Fruit fly (Drosophila melanogaster) whole organism, embryonic: ENCODE measurements around the gene alpha-PheRS.

Experiments
- CG10147 ChIP-seq: fragments of 200-800 bp; sonication (Bioruptor generic); optimal IDR thresholded peaks from 2 replicates; lab custom pipeline; 2019; ENCODE audit warnings: missing biosample characterization, mild to moderate bottlenecking, missing genetic modification characterization, moderate library complexity
- CG10462 ChIP-seq: fragments of 200-800 bp; sonication (Bioruptor generic); optimal IDR thresholded peaks from 2 replicates; lab custom pipeline; 2016; ENCODE audit warnings: missing biosample characterization, missing genetic modification characterization
- CG10543 ChIP-seq: fragments of 200-800 bp; sonication (Bioruptor generic); optimal IDR thresholded peaks from 3 replicates; lab custom pipeline; 2017; ENCODE audit warnings: missing biosample characterization, mild to moderate bottlenecking, missing genetic modification characterization, moderate library complexity
- CG11456 ChIP-seq: fragments of 200-800 bp; sonication (Bioruptor generic); IDR thresholded peaks from 3 replicates; pipeline ENCODE4 v1.3.6; 2022; ENCODE audit warnings: missing biosample characterization, missing genetic modification characterization
- CG1233 ChIP-seq: fragments of 200-800 bp; sonication (Bioruptor generic); optimal IDR thresholded peaks from 4 replicates; lab custom pipeline; 2018; ENCODE audit warnings: missing biosample characterization, mild to moderate bottlenecking, missing genetic modification characterization
- CG12744 ChIP-seq: fragments of 200-800 bp; sonication (Bioruptor generic); optimal IDR thresholded peaks from 2 replicates; lab custom pipeline; 2016; ENCODE audit warnings: missing biosample characterization, missing genetic modification characterization
- CG12769 ChIP-seq: fragments of 200-800 bp; sonication (Bioruptor generic); optimal IDR thresholded peaks from 2 replicates; lab custom pipeline; 2019; ENCODE audit warnings: missing biosample characterization, mild to moderate bottlenecking, missing genetic modification characterization, moderate library complexity
- CG13624 ChIP-seq: fragments of 200-800 bp; sonication (Bioruptor generic); optimal IDR thresholded peaks from 2 replicates; lab custom pipeline; 2016; ENCODE audit warnings: missing biosample characterization, missing genetic modification characterization
- CG13894 ChIP-seq: fragments of 200-800 bp; sonication (Bioruptor generic); optimal IDR thresholded peaks from 3 replicates; lab custom pipeline; 2018; ENCODE audit warnings: missing biosample characterization, mild to moderate bottlenecking, missing genetic modification characterization, moderate library complexity
- CG14710 ChIP-seq: fragments of 200-800 bp; sonication (Bioruptor generic); optimal IDR thresholded peaks from 3 replicates; lab custom pipeline; 2019; ENCODE audit warnings: missing biosample characterization, mild to moderate bottlenecking, missing genetic modification characterization, moderate library complexity
- CG17359 ChIP-seq: fragments of 200-800 bp; sonication (Bioruptor generic); optimal IDR thresholded peaks from 3 replicates; lab custom pipeline; 2018; ENCODE audit warnings: missing biosample characterization, mild to moderate bottlenecking, missing genetic modification characterization, moderate library complexity
- CG18011 ChIP-seq: fragments of 200-800 bp; sonication (Bioruptor generic); optimal IDR thresholded peaks from 2 replicates; lab custom pipeline; 2017; ENCODE audit warnings: missing biosample characterization, missing genetic modification characterization, mild to moderate bottlenecking, moderate library complexity, missing genotype
- CG30403 ChIP-seq: fragments of 200-800 bp; sonication (Bioruptor generic); optimal IDR thresholded peaks from 3 replicates; lab custom pipeline; 2016; ENCODE audit warnings: missing biosample characterization, missing genetic modification characterization
- CG32532 ChIP-seq: fragments of 200-800 bp; sonication (Bioruptor generic); IDR thresholded peaks from 2 replicates; pipeline ENCODE4 v1.3.6; 2022; ENCODE audit warnings: missing biosample characterization, missing genetic modification characterization
- CG3838 ChIP-seq: fragments of 200-800 bp; sonication (Bioruptor generic); optimal IDR thresholded peaks from 3 replicates; lab custom pipeline; 2016; ENCODE audit warnings: missing biosample characterization, missing genetic modification characterization
- CG4328 ChIP-seq: fragments of 200-800 bp; sonication (Bioruptor generic); optimal IDR thresholded peaks from 3 replicates; lab custom pipeline; 2017; ENCODE audit warnings: missing biosample characterization, missing genetic modification reagents, missing genetic modification characterization
- CG7745 ChIP-seq: fragments of 200-800 bp; sonication (Bioruptor generic); optimal IDR thresholded peaks from 2 replicates; lab custom pipeline; 2018; ENCODE audit warnings: missing biosample characterization, mild to moderate bottlenecking, missing genetic modification characterization, moderate library complexity
- CrebB ChIP-seq: fragments of 200-800 bp; sonication (Bioruptor generic); optimal IDR thresholded peaks from 3 replicates; lab custom pipeline; 2018; ENCODE audit warnings: missing biosample characterization, mild to moderate bottlenecking, missing genetic modification characterization
- Dip3 ChIP-seq: fragments of 200-800 bp; sonication (Bioruptor generic); optimal IDR thresholded peaks from 3 replicates; lab custom pipeline; 2016; ENCODE audit warnings: missing biosample characterization, missing genetic modification characterization
- E2f2 ChIP-seq: fragments of 200-800 bp; sonication (Bioruptor generic); IDR thresholded peaks from 2 replicates; pipeline ENCODE4 v1.3.6; 2022; ENCODE audit warnings: missing biosample characterization, missing genetic modification characterization
- ERR ChIP-seq: fragments of 200-800 bp; sonication (Bioruptor generic); optimal IDR thresholded peaks from 2 replicates; lab custom pipeline; 2016; ENCODE audit warnings: missing biosample characterization, missing genetic modification characterization
- Ets65A ChIP-seq: fragments of 200-800 bp; sonication (Bioruptor generic); peaks from one replicate; lab custom pipeline; 2016; ENCODE audit warnings: missing biosample characterization, missing genetic modification characterization
- Ets97D ChIP-seq: fragments of 200-800 bp; sonication (Bioruptor generic); optimal IDR thresholded peaks from 3 replicates; lab custom pipeline; 2016; ENCODE audit warnings: missing biosample characterization, missing genetic modification characterization
- HmgD ChIP-seq: fragments of 200-800 bp; sonication (Bioruptor generic); optimal IDR thresholded peaks from 3 replicates; lab custom pipeline; 2016; ENCODE audit warnings: missing biosample characterization, missing genetic modification characterization
- Hmr ChIP-seq: fragments of 200-800 bp; sonication (Bioruptor generic); optimal IDR thresholded peaks from 3 replicates; lab custom pipeline; 2017; ENCODE audit warnings: mild to moderate bottlenecking, missing biosample characterization, missing genetic modification reagents, missing genetic modification characterization
- Scr ChIP-seq: fragments of 200-800 bp; sonication (Bioruptor generic); IDR thresholded peaks from 2 replicates; pipeline ENCODE4 v1.3.6; 2022; ENCODE audit warnings: missing biosample characterization, missing genetic modification characterization; ENCODE audit not compliant: partially characterized antibody
- ase ChIP-seq: fragments of 200-800 bp; sonication (Bioruptor generic); IDR thresholded peaks from 3 replicates; pipeline ENCODE4 v1.3.6; 2022; ENCODE audit warnings: missing biosample characterization, missing genetic modification characterization
- ato ChIP-seq: fragments of 200-800 bp; sonication (Bioruptor generic); IDR thresholded peaks from 2 replicates; pipeline ENCODE4 v1.3.6; 2022; ENCODE audit warnings: missing biosample characterization, missing genetic modification characterization; ENCODE audit not compliant: partially characterized antibody
- chn ChIP-seq: fragments of 200-800 bp; sonication (Bioruptor generic); optimal IDR thresholded peaks from 2 replicates; lab custom pipeline; 2016; ENCODE audit warnings: missing biosample characterization, missing genetic modification characterization
- croc ChIP-seq: fragments of 200-800 bp; sonication (Bioruptor generic); conservative IDR thresholded peaks from 3 replicates; pipeline ENCODE4 v1.3.6; 2022; ENCODE audit warnings: missing biosample characterization, missing genetic modification characterization
- dan ChIP-seq: fragments of 200-800 bp; sonication (Bioruptor generic); IDR thresholded peaks from 2 replicates; pipeline ENCODE4 v1.3.6; 2022; ENCODE audit warnings: missing biosample characterization, missing genetic modification characterization
- fu2 ChIP-seq: fragments of 200-800 bp; sonication (Bioruptor generic); optimal IDR thresholded peaks from 2 replicates; lab custom pipeline; 2016; ENCODE audit warnings: missing biosample characterization, missing genetic modification characterization
- gsb-n ChIP-seq: fragments of 200-800 bp; sonication (Bioruptor generic); optimal IDR thresholded peaks from 3 replicates; lab custom pipeline; 2018; ENCODE audit warnings: missing biosample characterization, mild to moderate bottlenecking, missing genetic modification characterization
- hb ChIP-seq: fragments of 200-800 bp; sonication (Bioruptor generic); IDR thresholded peaks from 3 replicates; pipeline ENCODE4 v1.3.6; 2022; ENCODE audit warnings: missing biosample characterization, missing genetic modification characterization; ENCODE audit not compliant: partially characterized antibody
- hkb ChIP-seq, 2 experiments: fragments of 200-800 bp in 1 of 2; fragments of >200 bp in 1 of 2; sonication (Bioruptor generic) in 1 of 2; IDR thresholded peaks in 1 of 2; optimal IDR thresholded peaks in 1 of 2; 2 replicates each; pipeline versions ENCODE4 v1.3.6 to Lab custom; 2017 to 2022; ENCODE audit warnings: missing biosample characterization in 1 of 2, missing genetic modification characterization in 1 of 2
- jing ChIP-seq: fragments of 200-800 bp; sonication (Bioruptor generic); optimal IDR thresholded peaks from 2 replicates; lab custom pipeline; 2018; ENCODE audit warnings: missing biosample characterization, mild to moderate bottlenecking, missing genetic modification characterization
- phol ChIP-seq: fragments of 200-800 bp; sonication (Bioruptor generic); optimal IDR thresholded peaks from 3 replicates; lab custom pipeline; 2018; ENCODE audit warnings: missing biosample characterization, mild to moderate bottlenecking, missing genetic modification characterization, moderate library complexity
- pros ChIP-seq: fragments of 200-800 bp; sonication (Bioruptor generic); optimal IDR thresholded peaks from 3 replicates; lab custom pipeline; 2019; ENCODE audit warnings: missing biosample characterization, mild to moderate bottlenecking, missing genetic modification characterization, moderate library complexity
- sc ChIP-seq, 3 experiments: fragments of >200 bp in 2 of 3; fragments of 200-800 bp in 1 of 3; sonication (Bioruptor generic) in 1 of 3; optimal IDR thresholded peaks; 2 replicates in 2 of 3; 3 replicates in 1 of 3; lab custom pipeline; 2017; ENCODE audit warnings: mild to moderate bottlenecking in 1 of 3, missing biosample characterization in 1 of 3, missing genetic modification characterization in 1 of 3, missing genetic modification reagents in 1 of 3
- seq ChIP-seq: fragments of 200-800 bp; sonication (Bioruptor generic); IDR thresholded peaks from 2 replicates; pipeline ENCODE4 v1.3.6; 2022; ENCODE audit warnings: missing biosample characterization, missing genetic modification characterization
- sim ChIP-seq: fragments of 200-800 bp; sonication (Bioruptor generic); IDR thresholded peaks from 2 replicates; pipeline ENCODE4 v1.3.6; 2022; ENCODE audit warnings: missing biosample characterization, missing genetic modification characterization
- sqz ChIP-seq: fragments of 200-800 bp; sonication (Bioruptor generic); optimal IDR thresholded peaks from 3 replicates; lab custom pipeline; 2018; ENCODE audit warnings: missing biosample characterization, mild to moderate bottlenecking, missing genetic modification characterization
- ssp ChIP-seq: fragments of 200-800 bp; sonication (Bioruptor generic); IDR thresholded peaks from 2 replicates; pipeline ENCODE4 v1.3.6; 2022; ENCODE audit warnings: missing biosample characterization, missing genetic modification characterization
- stc ChIP-seq: fragments of 200-800 bp; sonication (Bioruptor generic); IDR thresholded peaks from 2 replicates; pipeline ENCODE4 v1.3.6; 2022; ENCODE audit warnings: missing biosample characterization, missing genetic modification characterization
- tap ChIP-seq: fragments of 200-800 bp; optimal IDR thresholded peaks from 3 replicates; lab custom pipeline; 2019; ENCODE audit warnings: missing biosample characterization, mild to moderate bottlenecking, missing genetic modification characterization, moderate library complexity
- tgo ChIP-seq: fragments of 200-800 bp; sonication (Bioruptor generic); IDR thresholded peaks from 3 replicates; pipeline ENCODE4 v1.3.6; 2022; ENCODE audit warnings: missing biosample characterization, missing genetic modification characterization
- trh ChIP-seq: fragments of 200-800 bp; sonication (Bioruptor generic); optimal IDR thresholded peaks from 2 replicates; lab custom pipeline; 2016; ENCODE audit warnings: missing biosample characterization, missing genetic modification characterization
- unc-4 ChIP-seq: fragments of 200-800 bp; sonication (Bioruptor generic); IDR thresholded peaks from 2 replicates; pipeline ENCODE4 v1.3.6; 2022; ENCODE audit warnings: missing biosample characterization, missing genetic modification characterization; ENCODE audit not compliant: partially characterized antibody
- wek ChIP-seq: fragments of 200-800 bp; sonication (Bioruptor generic); optimal IDR thresholded peaks from 3 replicates; lab custom pipeline; 2018; ENCODE audit warnings: missing biosample characterization, mild to moderate bottlenecking, missing genetic modification characterization, moderate library complexity
- wor ChIP-seq: fragments of 200-800 bp; sonication (Bioruptor generic); IDR thresholded peaks from 2 replicates; pipeline ENCODE4 v1.3.6; 2022; ENCODE audit warnings: missing biosample characterization, missing genetic modification characterization

Gene alpha-PheRS

dm6 chrX:8125224-8125649, 20.2 kb downstream of the alpha-PheRS start (continued):
- TF ChIP-seq hkb (optimal IDR thresholded peaks at IDR 0.05; lab: Kevin White, UChicago) (no peak), hkb (GFP tag; IDR thresholded peaks at IDR 0.05; lab: Robert Waterston, UW) (0 out of 2 replicates have a peak, but pooled peaks have one; percentile 49), sqz (GFP tag; lab: Kevin White, UChicago) (peak; percentile 12), sim (GFP tag; lab: Robert Waterston, UW) (no peak), tgo (GFP tag; lab: Robert Waterston, UW) (peak; percentile 36; the same call in 2 of the 3 replicates), ase (GFP tag; lab: Robert Waterston, UW) (no peak), sc (optimal IDR thresholded peaks at IDR 0.05; lab: Kevin White, UChicago) (no peak), sc (GFP tag; optimal IDR thresholded peaks at IDR 0.05; lab: Kevin White, UChicago) (peak; percentile 40), CG13624 (GFP tag; lab: Kevin White, UChicago) (no peak), Dip3 (GFP tag; lab: Kevin White, UChicago) (no peak), CG11456 (GFP tag; lab: Robert Waterston, UW) (no peak), unc-4 (no peak), ERR (GFP tag; lab: Kevin White, UChicago) (no peak), croc (peak; percentile 38; the same call in 2 of the 3 replicates), E2f2 (GFP tag; lab: Robert Waterston, UW) (peak; percentile 40; the same call in 1 of the 2 replicates), ssp (GFP tag; lab: Robert Waterston, UW) (no peak), Scr (no peak), ato (GFP tag; lab: Robert Waterston, UW) (no peak), phol (tag; lab: Kevin White, UChicago) (peak; percentile 76), Hmr (peak; percentile 3), CG17359 (tag; lab: Kevin White, UChicago) (peak; percentile 65), CG18011 (GFP tag; lab: Kevin White, UChicago) (no peak), stc (GFP tag; lab: Robert Waterston, UW) (peak; percentile 54; the same call in 1 of the 2 replicates), fu2 (GFP tag; lab: Kevin White, UChicago) (no peak), CG10462 (GFP tag; lab: Kevin White, UChicago) (no peak), CG12769 (no peak), CrebB (tag; lab: Kevin White, UChicago) (no peak), seq (GFP tag; lab: Robert Waterston, UW) (no peak), CG30403 (peak; percentile 48), dan (no peak), CG10543 (GFP tag; lab: Kevin White, UChicago) (no peak), Ets65A (GFP tag; lab: Kevin White, UChicago) (peak; percentile 65), CG12744 (GFP tag; lab: Kevin White, UChicago) (no peak), chn (no peak), gsb-n (tag; lab: Kevin White, UChicago) (peak; percentile 63), Ets97D (no peak), pros (GFP tag; lab: Kevin White, UChicago) (no peak), tap (tag; lab: Kevin White, UChicago) (peak; percentile 57), CG7745 (tag; lab: Kevin White, UChicago) (no peak), CG14710 (tag; lab: Kevin White, UChicago) (peak; percentile 55), CG3838 (no peak), HmgD (GFP tag; lab: Kevin White, UChicago) (no peak), trh (GFP tag; lab: Kevin White, UChicago) (no peak), wor (GFP tag; lab: Robert Waterston, UW) (no peak), wek (GFP tag; lab: Kevin White, UChicago) (no peak), CG4328 (peak; percentile 3), CG1233 (GFP tag; lab: Kevin White, UChicago) (peak; percentile 10), hb (GFP tag; lab: Robert Waterston, UW) (no peak), CG10147 (GFP tag; lab: Kevin White, UChicago) (peak; percentile 4), jing (GFP tag; lab: Kevin White, UChicago) (no peak), CG13894 (tag; lab: Kevin White, UChicago) (no peak), CG32532 (GFP tag; lab: Robert Waterston, UW) (0 out of 2 replicates have a peak, but pooled peaks have one; percentile 17)
